Worm (Caenorhabditis elegans): ENCODE results near the gene R74.8.

DNA sequence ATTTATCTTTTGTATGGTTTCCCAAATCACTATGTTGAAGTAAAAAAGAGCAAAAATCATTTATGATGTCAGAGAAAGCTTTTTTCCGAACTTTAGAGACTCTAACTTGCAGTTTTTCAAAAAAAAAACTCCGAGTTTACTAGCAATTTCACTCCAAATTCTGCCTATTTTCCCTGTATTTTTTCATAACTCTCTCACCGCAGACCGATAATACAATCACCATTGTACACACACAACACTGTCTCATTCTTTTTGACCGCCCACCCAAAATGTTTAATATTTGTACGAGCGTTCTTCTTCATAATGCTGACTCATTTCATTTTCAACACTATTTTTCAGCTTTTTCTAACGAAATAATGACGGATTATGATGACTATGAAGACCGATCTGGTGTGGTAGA, 22.8 kb downstream of the R74.8 start, which contains the start of gene F43C1.5:
- no peak for TF ChIP-seq hif-1 (tag; optimal IDR thresholded peaks at IDR 0.05)
- no peak for TF ChIP-seq snpc-4 (tag; optimal IDR thresholded peaks at IDR 0.05)
- TF ChIP-seq dpl-1 (GFP tag; optimal IDR thresholded peaks at IDR 0.05) = no peak
- no peak for TF ChIP-seq lsy-2 (tag; optimal IDR thresholded peaks at IDR 0.05)
- TF ChIP-seq nhr-28 (tag; optimal IDR thresholded peaks at IDR 0.05) = no peak
- TF ChIP-seq lin-13 (GFP tag; optimal IDR thresholded peaks at IDR 0.05) = no peak
- no peak for TF ChIP-seq ama-1 (optimal IDR thresholded peaks at IDR 0.05)
- no peak for TF ChIP-seq egl-27 (tag; optimal IDR thresholded peaks at IDR 0.05)
- TF ChIP-seq daf-8 (GFP tag; IDR thresholded peaks at IDR 0.05) = no peak
- TF ChIP-seq lin-29 (GFP tag; IDR thresholded peaks at IDR 0.05) = no peak
- no peak for TF ChIP-seq lin-15B (tag; optimal IDR thresholded peaks at IDR 0.05)
- TF ChIP-seq nhr-77 (tag; optimal IDR thresholded peaks at IDR 0.05) = no peak
- TF ChIP-seq arid-1 (GFP tag; conservative IDR thresholded peaks at IDR 0.05) = no peak
- no peak for TF ChIP-seq ceh-82 (tag; optimal IDR thresholded peaks at IDR 0.05)
